Worm (Caenorhabditis elegans) whole organism, L4 larva: ENCODE data around the gene Y67D8B.1.
A peak's percentile ranks its signal among the peaks of the same experiment; 100 is the strongest.

Experiments
- T20F7.1 ChIP-seq: fragments of 200-800 bp; sonication (Bioruptor generic); optimal IDR thresholded peaks from 2 replicates; lab custom pipeline; 2018; ENCODE audit warnings: mild to moderate bottlenecking, missing genetic modification characterization, missing compliant biosample characterization
- Y48G9A.11 ChIP-seq: fragments of 200-800 bp; sonication (Bioruptor generic); IDR thresholded peaks from 2 replicates; pipeline ENCODE4 v1.3.6; 2022; ENCODE audit warnings: missing genetic modification reagents, missing genetic modification characterization, missing compliant biosample characterization
- Y75B8A.6 ChIP-seq: fragments of 200-800 bp; sonication (Bioruptor generic); IDR thresholded peaks from 2 replicates; pipeline ENCODE4 v1.3.6; 2022; ENCODE audit warnings: missing genetic modification reagents, missing genetic modification characterization, missing compliant biosample characterization
- ceh-32 ChIP-seq: sonication (generic microtip); optimal IDR thresholded peaks from 2 replicates; lab custom pipeline; 2016; ENCODE audit warnings: mild to moderate bottlenecking, missing genetic modification characterization, missing compliant biosample characterization; ENCODE audit not compliant: poor library complexity
- ceh-62 ChIP-seq: sonication (generic microtip); optimal IDR thresholded peaks from 2 replicates; lab custom pipeline; 2017; ENCODE audit warnings: missing biosample characterization, missing genetic modification characterization
- ceh-82 ChIP-seq: sonication (generic microtip); optimal IDR thresholded peaks from 2 replicates; lab custom pipeline; 2017; ENCODE audit warnings: missing biosample characterization, missing genetic modification characterization
- ces-1 ChIP-seq: fragments of 150-350 bp; sonication (generic microtip); optimal IDR thresholded peaks from 4 replicates; lab custom pipeline; 2014; ENCODE audit warnings: missing biosample characterization, missing genetic modification reagents, missing genetic modification characterization
- cey-2 ChIP-seq: sonication (generic microtip); optimal IDR thresholded peaks from 3 replicates; lab custom pipeline; 2017; ENCODE audit warnings: missing genetic modification characterization, mild to moderate bottlenecking, missing compliant biosample characterization, antibody characterized with exemption, borderline replicate concordance; ENCODE audit not compliant: insufficient read depth
- daf-19 ChIP-seq: fragments of 200-800 bp; sonication (Bioruptor generic); conservative IDR thresholded peaks from 2 replicates; pipeline ENCODE4 v1.3.6; 2022; ENCODE audit warnings: missing genetic modification characterization, missing compliant biosample characterization
- dmd-8 ChIP-seq: fragments of 200-800 bp; sonication (Bioruptor generic); IDR thresholded peaks from 2 replicates; pipeline ENCODE4 v1.3.6; 2022; ENCODE audit warnings: missing genetic modification characterization, missing compliant biosample characterization
- dmd-9 ChIP-seq: fragments of 200-800 bp; sonication (Bioruptor generic); IDR thresholded peaks from 2 replicates; pipeline ENCODE4 v1.3.6; 2022; ENCODE audit warnings: missing genetic modification reagents, missing genetic modification characterization, missing compliant biosample characterization
- dve-1 ChIP-seq: sonication (generic microtip); optimal IDR thresholded peaks from 2 replicates; lab custom pipeline; 2017; ENCODE audit warnings: antibody characterized with exemption, mild to moderate bottlenecking, missing genetic modification characterization, missing compliant biosample characterization; ENCODE audit not compliant: insufficient read depth
- egl-27 ChIP-seq: sonication (generic microtip); optimal IDR thresholded peaks from 3 replicates; lab custom pipeline; 2017; ENCODE audit warnings: missing biosample characterization, missing genetic modification reagents, missing genetic modification characterization
- egl-43 ChIP-seq: fragments of 200-800 bp; sonication (Bioruptor generic); IDR thresholded peaks from 2 replicates; pipeline ENCODE4 v1.3.6; 2022; ENCODE audit warnings: missing genetic modification reagents, missing genetic modification characterization, missing compliant biosample characterization
- fos-1 ChIP-seq: fragments of 150-350 bp; optimal IDR thresholded peaks from 2 replicates; lab custom pipeline; 2014; ENCODE audit warnings: missing biosample characterization, missing genetic modification characterization
- hlh-11 ChIP-seq: fragments of 200-800 bp; sonication (Bioruptor generic); optimal IDR thresholded peaks from 2 replicates; lab custom pipeline; 2018; ENCODE audit warnings: mild to moderate bottlenecking, missing genetic modification characterization, missing compliant biosample characterization
- hlh-30 ChIP-seq: sonication (generic microtip); optimal IDR thresholded peaks from 2 replicates; lab custom pipeline; 2017; ENCODE audit warnings: antibody characterized with exemption, mild to moderate bottlenecking, missing genetic modification characterization, missing compliant biosample characterization; ENCODE audit not compliant: insufficient read depth
- jun-1 ChIP-seq: fragments of 150-350 bp; optimal IDR thresholded peaks from 2 replicates; lab custom pipeline; 2014; ENCODE audit warnings: missing biosample characterization, missing genetic modification reagents, missing genetic modification characterization
- lin-13 ChIP-seq: fragments of 150-350 bp; optimal IDR thresholded peaks from 2 replicates; lab custom pipeline; 2014; ENCODE audit warnings: missing biosample characterization, missing genetic modification reagents, missing genetic modification characterization
- lin-29 ChIP-seq: fragments of 200-800 bp; sonication (Bioruptor generic); IDR thresholded peaks from 2 replicates; pipeline ENCODE4 v1.3.6; 2022; ENCODE audit warnings: missing genetic modification reagents, missing genetic modification characterization, missing compliant biosample characterization
- lin-38 ChIP-seq: fragments of 200-800 bp; sonication (Bioruptor generic); IDR thresholded peaks from 2 replicates; pipeline ENCODE4 v1.3.6; 2022; ENCODE audit warnings: missing genetic modification reagents, missing genetic modification characterization, missing compliant biosample characterization
- lsy-2 ChIP-seq, 2 experiments: fragments of 150-350 bp in 1 of 2; sonication (generic microtip) in 1 of 2; optimal IDR thresholded peaks; 2 replicates each; lab custom pipeline; 2014 to 2017; ENCODE audit warnings: missing biosample characterization in 2 of 2, missing genetic modification characterization in 2 of 2
- madf-9 ChIP-seq: fragments of 200-800 bp; sonication (Bioruptor generic); conservative IDR thresholded peaks from 2 replicates; pipeline ENCODE4 v1.3.6; 2022; ENCODE audit warnings: missing genetic modification reagents, missing genetic modification characterization, missing compliant biosample characterization
- mes-2 ChIP-seq: sonication (generic microtip); optimal IDR thresholded peaks from 2 replicates; lab custom pipeline; 2016; ENCODE audit warnings: missing genotype, mild to moderate bottlenecking, missing genetic modification characterization, missing compliant biosample characterization; ENCODE audit not compliant: poor library complexity, severe bottlenecking
- nhr-28 ChIP-seq: fragments of 150-350 bp; optimal IDR thresholded peaks from 2 replicates; lab custom pipeline; 2014; ENCODE audit warnings: missing biosample characterization, missing genetic modification characterization
- nhr-42 ChIP-seq: fragments of 200-800 bp; sonication (Bioruptor generic); IDR thresholded peaks from 2 replicates; pipeline ENCODE4 v1.3.6; 2022; ENCODE audit warnings: missing genetic modification characterization, missing compliant biosample characterization
- nhr-76 ChIP-seq: fragments of 150-350 bp; optimal IDR thresholded peaks from 2 replicates; lab custom pipeline; 2014; ENCODE audit warnings: missing biosample characterization, missing genetic modification characterization
- rbr-2 ChIP-seq: sonication (generic microtip); optimal IDR thresholded peaks from 2 replicates; lab custom pipeline; 2016; ENCODE audit warnings: missing genotype, missing genetic modification characterization, missing compliant biosample characterization
- sdz-12 ChIP-seq: fragments of 200-800 bp; sonication (Bioruptor generic); optimal IDR thresholded peaks from 2 replicates; lab custom pipeline; 2018; ENCODE audit warnings: mild to moderate bottlenecking, missing genetic modification characterization, missing compliant biosample characterization
- set-16 ChIP-seq: fragments of 200-800 bp; sonication (Bioruptor generic); IDR thresholded peaks from 2 replicates; pipeline ENCODE4 v1.3.6; 2022; ENCODE audit warnings: missing genetic modification reagents, missing genetic modification characterization, missing compliant biosample characterization
- spr-1 ChIP-seq: sonication (generic microtip); optimal IDR thresholded peaks from 2 replicates; lab custom pipeline; 2016; ENCODE audit warnings: mild to moderate bottlenecking, missing genetic modification characterization, missing compliant biosample characterization
- unc-130 ChIP-seq: sonication (generic microtip); optimal IDR thresholded peaks from 2 replicates; lab custom pipeline; 2016; ENCODE audit warnings: missing genetic modification reagents, missing genetic modification characterization, missing compliant biosample characterization
- unc-62 ChIP-seq, 3 experiments: fragments of 150-350 bp in 1 of 3; sonication (generic microtip); optimal IDR thresholded peaks in 2 of 3; peaks in 1 of 3; 1 replicate in 1 of 3; 2 replicates in 2 of 3; lab custom pipeline; 2014 to 2017; ENCODE audit warnings: missing biosample characterization in 3 of 3, missing genetic modification characterization in 3 of 3, missing genetic modification reagents in 3 of 3, missing genotype in 1 of 3
- vab-7 ChIP-seq: fragments of 200-800 bp; sonication (Bioruptor generic); IDR thresholded peaks from 2 replicates; pipeline ENCODE4 v1.3.6; 2022; ENCODE audit warnings: missing genetic modification reagents, missing genetic modification characterization, missing compliant biosample characterization
- ztf-11 ChIP-seq: fragments of 150-350 bp; optimal IDR thresholded peaks from 2 replicates; lab custom pipeline; 2014; ENCODE audit warnings: missing biosample characterization, missing genetic modification characterization

The Y67D8B.1 gene

DNA sequence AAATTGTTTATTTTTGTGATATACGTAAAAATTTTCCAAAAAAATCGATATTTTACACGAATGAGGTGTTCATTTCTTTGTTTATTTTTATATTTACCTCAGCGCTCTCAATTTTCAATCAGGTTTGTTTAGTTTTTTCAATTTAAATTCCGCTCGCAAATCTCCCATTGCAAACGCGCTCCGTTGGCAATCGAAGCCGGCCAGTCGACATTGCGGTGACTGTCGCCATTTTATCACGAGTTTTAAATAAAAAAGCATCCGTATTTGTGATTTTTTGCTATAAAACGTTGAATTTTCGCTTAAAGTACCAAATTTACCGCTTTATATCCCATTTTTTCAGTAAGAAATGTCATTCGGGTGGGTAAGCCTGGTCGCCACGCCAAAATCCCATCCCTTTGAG lies 41.0 kb upstream of the Y67D8B.1 start, which contains the start of gene slmp-1 (continued):
- no peak for TF ChIP-seq fos-1 (tag; lab: Kevin White, UChicago)
- TF ChIP-seq nhr-28 (tag; lab: Kevin White, UChicago): peak; percentile 43
- TF ChIP-seq rbr-2 (tag; lab: Kevin White, UChicago): peak; percentile 26
- peak; percentile 92 for TF ChIP-seq lin-38
- no peak for TF ChIP-seq jun-1 (tag; lab: Kevin White, UChicago)
- no peak for TF ChIP-seq ceh-62 (tag; lab: Kevin White, UChicago)
- no peak for TF ChIP-seq dmd-9

- TF ChIP-seq cey-2 (tag; lab: Kevin White, UChicago) (no peak), Y48G9A.11 (GFP tag; lab: Robert Waterston, UW) (peak; percentile 62)
Observed at ce11 chrIV:3211929-3212328, 39.5 kb upstream of the Y67D8B.1 start.

DNA sequence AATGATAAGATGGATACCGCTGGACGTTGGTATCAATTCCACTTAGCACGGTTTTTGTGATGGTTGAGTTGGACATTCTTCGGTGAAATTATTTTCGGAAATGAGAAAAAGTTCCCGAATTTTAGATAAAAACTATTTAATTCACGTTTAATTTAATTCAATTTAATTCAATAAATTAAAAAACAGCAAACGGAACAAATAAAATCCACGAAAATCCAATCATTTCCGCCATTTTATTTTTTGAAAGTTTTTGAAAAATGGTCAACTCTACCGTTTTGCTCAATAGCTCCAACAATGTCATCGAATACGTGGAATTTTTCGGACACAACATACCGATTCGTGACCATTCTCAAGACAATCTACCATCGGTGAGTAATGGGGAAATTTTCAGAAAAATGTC lies 29.7 kb upstream of the Y67D8B.1 start, which contains the start of the genes Y67D8B.3 and Y67D8B.5:
TSS of gene Y67D8B.3 (minus strand) at position 101 of the 400 bp plus-strand sequence.
TSS of gene Y67D8B.5 (plus strand) at position 233 of the 400 bp plus-strand sequence.
- TF ChIP-seq unc-130 (GFP tag; lab: Kevin White, UChicago): no peak
- TF ChIP-seq lin-38: no peak
- no peak for TF ChIP-seq daf-19 (GFP tag; lab: Robert Waterston, UW)
- TF ChIP-seq spr-1 (tag; lab: Kevin White, UChicago): no peak

DNA sequence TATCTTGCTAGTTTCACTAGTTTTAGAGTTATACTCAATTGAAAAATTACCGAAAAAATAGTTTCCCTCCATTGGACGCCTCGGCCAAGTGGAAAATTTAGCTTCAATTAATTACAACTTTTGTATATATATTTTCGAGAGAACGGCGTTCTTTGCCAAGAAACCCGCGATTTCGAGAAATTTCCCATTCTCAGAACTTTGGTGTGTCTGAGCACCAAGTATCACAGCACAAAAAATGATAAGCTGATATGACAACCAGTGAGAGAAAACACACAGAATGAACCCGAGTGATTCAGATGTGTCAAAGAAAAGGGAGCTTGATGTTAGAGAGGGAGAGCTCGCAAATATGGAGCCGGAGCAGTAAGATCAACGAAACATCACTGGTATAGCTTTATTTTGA lies 26.6 kb upstream of the Y67D8B.1 start:
- TF ChIP-seq unc-62 (GFP tag; optimal IDR thresholded peaks at IDR 0.05 in 1 of 2; lab: Kevin White, UChicago) (no peak), unc-62 (tag; optimal IDR thresholded peaks at IDR 0.05; lab: Kevin White, UChicago) (no peak), lsy-2 (tag; optimal IDR thresholded peaks at IDR 0.05; lab: Kevin White, UChicago) (no peak)

DNA sequence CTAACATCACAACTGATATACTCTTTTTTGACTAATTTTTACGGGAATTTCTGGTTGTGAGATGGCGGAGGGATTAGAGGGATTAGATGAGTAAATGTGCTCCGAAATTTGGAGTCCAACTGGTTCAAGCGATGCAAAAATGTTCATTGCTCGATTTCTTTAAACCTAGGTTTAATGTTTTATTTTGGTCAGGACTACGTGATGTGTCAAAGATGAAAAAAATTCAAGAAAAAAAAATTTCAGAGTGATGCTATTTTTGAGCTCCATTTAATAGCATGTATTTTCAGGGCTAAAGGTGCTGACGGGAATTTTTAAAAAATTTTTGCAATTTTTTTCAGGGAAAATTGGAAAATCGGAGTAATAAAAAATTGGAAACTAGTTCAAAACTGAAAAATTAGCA lies 24.0 kb upstream of the Y67D8B.1 start:
- TF ChIP-seq dmd-8 (GFP tag; lab: Robert Waterston, UW) (no peak), ces-1 (GFP tag; lab: Kevin White, UChicago) (no peak), dve-1 (no peak), T20F7.1 (no peak), nhr-42 (no peak), sdz-12 (GFP tag; lab: Kevin White, UChicago) (no peak), unc-62 (GFP tag; optimal IDR thresholded peaks at IDR 0.05 in 1 of 2; lab: Kevin White, UChicago) (peak in 1 of 2 experiments; percentile 92), unc-62 (tag; optimal IDR thresholded peaks at IDR 0.05; lab: Kevin White, UChicago) (no peak), hlh-30 (tag; lab: Kevin White, UChicago) (no peak)

DNA sequence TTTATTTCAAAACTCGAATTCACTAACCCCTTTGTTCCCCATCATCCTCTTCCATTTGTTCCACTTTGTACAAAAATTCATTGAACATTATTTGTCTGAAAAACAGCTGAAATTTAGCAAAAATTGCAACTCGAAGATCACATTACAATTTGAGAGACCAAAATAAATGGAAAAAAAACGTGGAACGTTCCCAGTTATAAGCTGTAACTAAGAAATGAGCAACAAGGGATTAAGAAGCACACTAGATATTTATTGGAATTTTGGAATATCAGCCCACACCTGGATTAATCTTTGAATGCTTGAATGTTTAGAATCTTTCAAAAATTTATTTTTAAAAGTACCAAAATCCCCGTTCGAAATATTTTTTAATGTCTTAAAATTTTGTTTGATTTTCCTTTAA lies 19.1 kb upstream of the Y67D8B.1 start, which contains the start of gene Y67D8B.2:
TSS of gene Y67D8B.2 (minus strand) at position 101 of the 400 bp plus-strand sequence.
- TF ChIP-seq hlh-11 (no peak), fos-1 (tag; lab: Kevin White, UChicago) (no peak), lin-29 (no peak), mes-2 (tag; lab: Kevin White, UChicago) (no peak), ces-1 (GFP tag; lab: Kevin White, UChicago) (no peak), sdz-12 (GFP tag; lab: Kevin White, UChicago) (no peak), ceh-82 (tag; lab: Kevin White, UChicago) (no peak), vab-7 (GFP tag; lab: Robert Waterston, UW) (no peak), ceh-32 (tag; lab: Kevin White, UChicago) (no peak), egl-27 (tag; lab: Kevin White, UChicago) (no peak), madf-9 (GFP tag; lab: Robert Waterston, UW) (no peak), ztf-11 (tag; lab: Kevin White, UChicago) (no peak), Y75B8A.6 (GFP tag; lab: Robert Waterston, UW) (no peak), egl-43 (no peak), set-16 (GFP tag; lab: Robert Waterston, UW) (no peak), lin-13 (GFP tag; lab: Kevin White, UChicago) (no peak), jun-1 (tag; lab: Kevin White, UChicago) (no peak), nhr-76 (no peak)
